Fruit fly (Drosophila melanogaster) whole organism, embryonic: Measurements from ENCODE around the gene gw.

Experiments used
- Awh ChIP-seq: fragments of 200-800 bp; sonication (Bioruptor generic); IDR thresholded peaks from 2 replicates; pipeline ENCODE4, ENCODE4 v1.3.6; 2022; ENCODE audit warnings: missing biosample characterization, missing genetic modification characterization
- B-H1 ChIP-seq: fragments of 200-800 bp; sonication (Bioruptor generic); IDR thresholded peaks from 3 replicates; pipeline ENCODE4 v1.3.6; 2022; ENCODE audit warnings: missing biosample characterization, missing genetic modification characterization
- CG10321 ChIP-seq: fragments of 200-800 bp; sonication (Bioruptor generic); IDR thresholded peaks from 2 replicates; pipeline ENCODE4 v1.3.6; 2022; ENCODE audit warnings: missing biosample characterization, missing genetic modification characterization
- CG10543 ChIP-seq: fragments of 200-800 bp; sonication (Bioruptor generic); optimal IDR thresholded peaks from 3 replicates; lab custom pipeline; 2017; ENCODE audit warnings: missing biosample characterization, mild to moderate bottlenecking, missing genetic modification characterization, moderate library complexity
- CG11560 ChIP-seq: fragments of 200-800 bp; sonication (Bioruptor generic); IDR thresholded peaks from 3 replicates; pipeline ENCODE4 v1.3.6; 2022; ENCODE audit warnings: missing biosample characterization, missing genetic modification characterization
- CG12104 ChIP-seq: fragments of 200-800 bp; sonication (Bioruptor generic); optimal IDR thresholded peaks from 3 replicates; lab custom pipeline; 2016; ENCODE audit warnings: missing biosample characterization, missing genetic modification characterization
- CG12744 ChIP-seq: fragments of 200-800 bp; sonication (Bioruptor generic); optimal IDR thresholded peaks from 2 replicates; lab custom pipeline; 2016; ENCODE audit warnings: missing biosample characterization, missing genetic modification characterization
- CG13624 ChIP-seq: fragments of 200-800 bp; sonication (Bioruptor generic); optimal IDR thresholded peaks from 2 replicates; lab custom pipeline; 2016; ENCODE audit warnings: missing biosample characterization, missing genetic modification characterization
- CG16863 ChIP-seq: fragments of 200-800 bp; sonication (Bioruptor generic); optimal IDR thresholded peaks from 3 replicates; lab custom pipeline; 2016; ENCODE audit warnings: missing biosample characterization, missing genetic modification characterization
- CG17385 ChIP-seq: fragments of 200-800 bp; sonication (Bioruptor generic); optimal IDR thresholded peaks from 3 replicates; lab custom pipeline; 2018; ENCODE audit warnings: missing biosample characterization, mild to moderate bottlenecking, missing genetic modification characterization
- CG17802 ChIP-seq: fragments of 200-800 bp; sonication (Bioruptor generic); optimal IDR thresholded peaks from 2 replicates; lab custom pipeline; 2018; ENCODE audit warnings: missing biosample characterization, mild to moderate bottlenecking, missing genetic modification characterization, moderate library complexity
- CG17912 ChIP-seq: fragments of 200-800 bp; sonication (Bioruptor generic); optimal IDR thresholded peaks from 2 replicates; lab custom pipeline; 2018; ENCODE audit warnings: missing biosample characterization, mild to moderate bottlenecking, missing genetic modification characterization
- CG30431 ChIP-seq: fragments of 200-800 bp; sonication (Bioruptor generic); optimal IDR thresholded peaks from 2 replicates; lab custom pipeline; 2017; ENCODE audit warnings: missing biosample characterization, missing genetic modification characterization
- CG34422 ChIP-seq: fragments of 200-800 bp; sonication (Bioruptor generic); IDR thresholded peaks from 3 replicates; pipeline ENCODE4 v1.3.6; 2022; ENCODE audit warnings: missing biosample characterization, missing genetic modification characterization
- CG3995 ChIP-seq: fragments of 200-800 bp; sonication (Bioruptor generic); optimal IDR thresholded peaks from 3 replicates; lab custom pipeline; 2016; ENCODE audit warnings: missing biosample characterization, missing genetic modification characterization
- CG4820 ChIP-seq: fragments of 200-800 bp; sonication (Bioruptor generic); optimal IDR thresholded peaks from 3 replicates; lab custom pipeline; 2016; ENCODE audit warnings: missing biosample characterization, missing genetic modification characterization
- CG4854 ChIP-seq: fragments of 200-800 bp; sonication (Bioruptor generic); optimal IDR thresholded peaks from 2 replicates; lab custom pipeline; 2016; ENCODE audit warnings: missing biosample characterization, missing genetic modification characterization, inconsistent platforms
- CG6654 ChIP-seq: fragments of 200-800 bp; sonication (Bioruptor generic); optimal IDR thresholded peaks from 2 replicates; lab custom pipeline; 2017; ENCODE audit warnings: missing biosample characterization, mild to moderate bottlenecking, missing genetic modification characterization
- CG7745 ChIP-seq: fragments of 200-800 bp; sonication (Bioruptor generic); optimal IDR thresholded peaks from 2 replicates; lab custom pipeline; 2018; ENCODE audit warnings: missing biosample characterization, mild to moderate bottlenecking, missing genetic modification characterization, moderate library complexity
- CG9876 ChIP-seq: fragments of 200-800 bp; sonication (Bioruptor generic); optimal IDR thresholded peaks from 2 replicates; lab custom pipeline; 2016; ENCODE audit warnings: missing biosample characterization, missing genetic modification characterization
- Dad ChIP-seq: fragments of 200-800 bp; sonication (Bioruptor generic); optimal IDR thresholded peaks from 3 replicates; lab custom pipeline; 2016; ENCODE audit warnings: missing biosample characterization, missing genetic modification characterization
- Deaf1 ChIP-seq: fragments of 200-800 bp; optimal IDR thresholded peaks from 3 replicates; lab custom pipeline; 2019; ENCODE audit warnings: missing biosample characterization, mild to moderate bottlenecking, missing genetic modification characterization, moderate library complexity
- Dip2 ChIP-seq: fragments of 200-800 bp; sonication (Bioruptor generic); IDR thresholded peaks from 2 replicates; pipeline ENCODE4 v1.3.6; 2022; ENCODE audit warnings: missing biosample characterization, missing genetic modification characterization
- H2.0 ChIP-seq: fragments of 200-800 bp; sonication (Bioruptor generic); IDR thresholded peaks from 2 replicates; pipeline ENCODE4 v1.3.6; 2022; ENCODE audit warnings: missing biosample characterization, missing genetic modification characterization
- HLH54F ChIP-seq: fragments of 200-800 bp; sonication (Bioruptor generic); optimal IDR thresholded peaks from 3 replicates; lab custom pipeline; 2016; ENCODE audit warnings: missing biosample characterization, missing genetic modification characterization
- Jarid2 ChIP-seq: fragments of 200-800 bp; sonication (Bioruptor generic); optimal IDR thresholded peaks from 3 replicates; lab custom pipeline; 2017; ENCODE audit warnings: mild to moderate bottlenecking, missing biosample characterization, missing genetic modification reagents, missing genetic modification characterization
- Max ChIP-seq: fragments of 200-800 bp; sonication (Bioruptor generic); optimal IDR thresholded peaks from 2 replicates; lab custom pipeline; 2016; ENCODE audit warnings: missing biosample characterization, mild to moderate bottlenecking, missing genetic modification characterization
- Nf-YA ChIP-seq: fragments of 200-800 bp; sonication (Bioruptor generic); IDR thresholded peaks from 2 replicates; pipeline ENCODE4 v1.3.6; 2022; ENCODE audit warnings: missing biosample characterization, missing genetic modification characterization
- Poxn ChIP-seq: fragments of 200-800 bp; sonication (Bioruptor generic); IDR thresholded peaks from 2 replicates; pipeline ENCODE4 v1.3.6; 2022; ENCODE audit warnings: missing biosample characterization, missing genetic modification characterization
- Scr ChIP-seq: fragments of 200-800 bp; sonication (Bioruptor generic); IDR thresholded peaks from 2 replicates; pipeline ENCODE4 v1.3.6; 2022; ENCODE audit warnings: missing biosample characterization, missing genetic modification characterization; ENCODE audit not compliant: partially characterized antibody
- Stat92E ChIP-seq, 3 experiments: fragments of >200 bp in 2 of 3; fragments of 200-800 bp in 1 of 3; sonication (Bioruptor generic) in 1 of 3; optimal IDR thresholded peaks; 2 replicates each; lab custom pipeline; 2017 to 2019; ENCODE audit warnings: missing biosample characterization in 3 of 3, missing genetic modification characterization in 3 of 3, mild to moderate bottlenecking in 1 of 3, moderate library complexity in 1 of 3
- ac ChIP-seq: fragments of 200-800 bp; sonication (Bioruptor generic); optimal IDR thresholded peaks from 3 replicates; lab custom pipeline; 2017; ENCODE audit warnings: missing biosample characterization, mild to moderate bottlenecking, missing genetic modification characterization
- ato ChIP-seq: fragments of 200-800 bp; sonication (Bioruptor generic); IDR thresholded peaks from 2 replicates; pipeline ENCODE4 v1.3.6; 2022; ENCODE audit warnings: missing biosample characterization, missing genetic modification characterization; ENCODE audit not compliant: partially characterized antibody
- chinmo ChIP-seq: fragments of 200-800 bp; sonication (Bioruptor generic); IDR thresholded peaks from 4 replicates; pipeline ENCODE4 v1.3.6; 2022; ENCODE audit warnings: missing biosample characterization, missing genetic modification characterization; ENCODE audit not compliant: partially characterized antibody
- ci ChIP-seq: fragments of 200-800 bp; sonication (Bioruptor generic); IDR thresholded peaks from 3 replicates; pipeline ENCODE4 v1.3.6; 2022; ENCODE audit warnings: missing biosample characterization, missing genetic modification characterization
- crol ChIP-seq: fragments of 200-800 bp; sonication (Bioruptor generic); IDR thresholded peaks from 2 replicates; pipeline ENCODE4 v1.3.6; 2022; ENCODE audit warnings: missing biosample characterization, missing genetic modification characterization
- eyg ChIP-seq: fragments of 200-800 bp; sonication (Bioruptor generic); optimal IDR thresholded peaks from 3 replicates; lab custom pipeline; 2016; ENCODE audit warnings: missing biosample characterization, missing genetic modification characterization
- gcm ChIP-seq: fragments of 200-800 bp; sonication (Bioruptor generic); optimal IDR thresholded peaks from 2 replicates; lab custom pipeline; 2019; ENCODE audit warnings: missing biosample characterization, mild to moderate bottlenecking, missing genetic modification characterization, moderate library complexity
- h ChIP-seq: fragments of >200 bp; optimal IDR thresholded peaks from 2 replicates; lab custom pipeline; 2017
- inv ChIP-seq: fragments of 200-800 bp; sonication (Bioruptor generic); IDR thresholded peaks from 2 replicates; pipeline ENCODE4 v1.3.6; 2022; ENCODE audit warnings: missing biosample characterization, missing genetic modification characterization; ENCODE audit not compliant: partially characterized antibody
- lola ChIP-seq, 3 experiments: fragments of >200 bp in 2 of 3; fragments of 200-800 bp in 1 of 3; sonication (Bioruptor generic) in 1 of 3; optimal IDR thresholded peaks; 2 replicates each; lab custom pipeline; 2017 to 2019; ENCODE audit warnings: missing biosample characterization in 3 of 3, missing genetic modification characterization in 3 of 3, mild to moderate bottlenecking in 1 of 3, moderate library complexity in 1 of 3
- pho ChIP-seq: fragments of 200-800 bp; sonication (Bioruptor generic); optimal IDR thresholded peaks from 2 replicates; lab custom pipeline; 2016; ENCODE audit warnings: missing biosample characterization, missing genetic modification characterization
- repo ChIP-seq: fragments of 200-800 bp; sonication (Bioruptor generic); optimal IDR thresholded peaks from 2 replicates; lab custom pipeline; 2016; ENCODE audit warnings: missing biosample characterization, missing genetic modification characterization
- run ChIP-seq: fragments of 200-800 bp; sonication (Bioruptor generic); optimal IDR thresholded peaks from 3 replicates; lab custom pipeline; 2018; ENCODE audit warnings: missing biosample characterization, mild to moderate bottlenecking, missing genetic modification characterization
- schlank ChIP-seq: fragments of 200-800 bp; sonication (Bioruptor generic); optimal IDR thresholded peaks from 2 replicates; lab custom pipeline; 2018; ENCODE audit warnings: missing biosample characterization, mild to moderate bottlenecking, missing genetic modification characterization
- seq ChIP-seq: fragments of 200-800 bp; sonication (Bioruptor generic); IDR thresholded peaks from 2 replicates; pipeline ENCODE4 v1.3.6; 2022; ENCODE audit warnings: missing biosample characterization, missing genetic modification characterization
- vfl ChIP-seq: fragments of 200-800 bp; sonication (Bioruptor generic); optimal IDR thresholded peaks from 2 replicates; lab custom pipeline; 2016; ENCODE audit warnings: missing biosample characterization, missing genetic modification characterization
- vvl ChIP-seq: fragments of 200-800 bp; sonication (Bioruptor generic); IDR thresholded peaks from 2 replicates; pipeline ENCODE4 v1.3.6; 2022; ENCODE audit warnings: missing biosample characterization, missing genetic modification characterization
- wek ChIP-seq: fragments of 200-800 bp; sonication (Bioruptor generic); optimal IDR thresholded peaks from 3 replicates; lab custom pipeline; 2018; ENCODE audit warnings: missing biosample characterization, mild to moderate bottlenecking, missing genetic modification characterization, moderate library complexity
- zen2 ChIP-seq: fragments of 200-800 bp; sonication (Bioruptor generic); IDR thresholded peaks from 3 replicates; pipeline ENCODE4 v1.3.6; 2022; ENCODE audit warnings: missing biosample characterization, missing genetic modification characterization; ENCODE audit not compliant: partially characterized antibody

gw gene

dm6 chr4:703992-704690, 43.7 kb upstream of the gw start (continued):
- TF ChIP-seq Max (GFP tag; lab: Kevin White, UChicago) (no peak), vfl (no peak), Dad (GFP tag; lab: Kevin White, UChicago) (no peak), pho (GFP tag; lab: Kevin White, UChicago) (no peak), lola (GFP tag; optimal IDR thresholded peaks at IDR 0.05; lab: Kevin White, UChicago) (no peak), CG6654 (GFP tag; lab: Kevin White, UChicago) (no peak), eyg (no peak), h (lab: Kevin White, UChicago) (no peak), repo (no peak), CG10543 (no peak), H2.0 (no peak), CG13624 (GFP tag; lab: Kevin White, UChicago) (no peak), ato (GFP tag; lab: Robert Waterston, UW) (no peak), wek (GFP tag; lab: Kevin White, UChicago) (no peak), CG3995 (GFP tag; lab: Kevin White, UChicago) (no peak), CG9876 (GFP tag; lab: Kevin White, UChicago) (no peak), ci (no peak), inv (no peak), CG12104 (GFP tag; lab: Kevin White, UChicago) (no peak), zen2 (GFP tag; lab: Robert Waterston, UW) (peak; percentile 31; the same call in 2 of the 3 replicates), CG30431 (GFP tag; lab: Kevin White, UChicago) (no peak), schlank (tag; lab: Kevin White, UChicago) (no peak), seq (peak; percentile 52; the same call in 1 of the 2 replicates), CG17385 (no peak), CG12744 (GFP tag; lab: Kevin White, UChicago) (no peak), HLH54F (GFP tag; lab: Kevin White, UChicago) (no peak), Jarid2 (GFP tag; lab: Kevin White, UChicago) (peak; percentile 78), run (tag; lab: Kevin White, UChicago) (no peak), Nf-YA (GFP tag; lab: Robert Waterston, UW) (peak; percentile 99), CG17802 (peak; percentile 83), CG4854 (no peak), Awh (no peak), ac (GFP tag; lab: Kevin White, UChicago) (peak; percentile 15), CG11560 (no peak), crol (GFP tag; lab: Robert Waterston, UW) (peak; percentile 65; the same call in 1 of the 2 replicates), CG16863 (GFP tag; lab: Kevin White, UChicago) (no peak), B-H1 (GFP tag; lab: Robert Waterston, UW) (no peak), CG4820 (GFP tag; lab: Kevin White, UChicago) (no peak), Stat92E (GFP tag; optimal IDR thresholded peaks at IDR 0.05; lab: Kevin White, UChicago) (no peak), chinmo (GFP tag; lab: Robert Waterston, UW) (0 out of 4 replicates have a peak, but pooled peaks have one; percentile 68), Scr (no peak), CG7745 (tag; lab: Kevin White, UChicago) (no peak), CG10321 (peak; percentile 95), CG34422 (no peak), CG17912 (no peak), Deaf1 (tag; lab: Kevin White, UChicago) (peak; percentile 71), Dip2 (GFP tag; lab: Robert Waterston, UW) (no peak), vvl (no peak), Poxn (GFP tag; lab: Robert Waterston, UW) (no peak), gcm (peak; percentile 25)
